Worm (Caenorhabditis elegans) whole organism, L3 larva: ENCODE measurements around the gene C55A6.1.

Source experiments
- aly-2 ChIP-seq: fragments of 150-350 bp; optimal IDR thresholded peaks from 2 replicates; lab custom pipeline; 2014; ENCODE audit warnings: missing biosample characterization, missing genetic modification characterization
- nhr-12 ChIP-seq: fragments of 150-350 bp; optimal IDR thresholded peaks from 2 replicates; lab custom pipeline; 2014; ENCODE audit warnings: missing biosample characterization, missing genetic modification characterization
- tbx-2 ChIP-seq: sonication (generic microtip); optimal IDR thresholded peaks from 2 replicates; lab custom pipeline; 2016; ENCODE audit warnings: mild to moderate bottlenecking, missing genetic modification characterization, missing compliant biosample characterization
- unc-39 ChIP-seq: sonication (generic microtip); optimal IDR thresholded peaks from 4 replicates; lab custom pipeline; 2017; ENCODE audit warnings: missing biosample characterization, missing genetic modification characterization

DNA sequence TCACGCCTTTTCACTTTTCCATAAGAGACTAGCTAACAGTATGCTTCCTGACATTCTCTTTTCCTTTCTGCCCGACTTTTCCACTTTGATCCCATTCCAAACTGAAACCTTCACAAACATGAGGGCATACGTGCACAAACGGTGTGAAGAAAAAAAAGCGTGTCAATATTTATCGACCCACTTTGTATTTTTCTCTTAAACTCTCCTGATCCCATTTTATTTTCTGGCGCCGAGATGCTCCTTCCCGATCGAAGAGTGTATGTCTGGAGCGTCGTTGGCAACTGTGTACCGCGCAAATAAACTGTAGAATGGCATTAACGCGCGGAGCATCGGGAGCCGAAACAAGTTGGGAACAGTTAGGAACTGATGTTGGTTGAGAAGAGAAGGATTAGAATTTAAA, 24.8 kb upstream of the C55A6.1 start:
- TF ChIP-seq aly-2 (tag; lab: Kevin White, UChicago) (no peak), unc-39 (tag; lab: Kevin White, UChicago) (no peak), tbx-2 (no peak), nhr-12 (tag; lab: Kevin White, UChicago) (no peak)
